Worm (Caenorhabditis elegans): ENCODE measurements around the gene pho-13.
A peak's percentile ranks its signal among the peaks of the same experiment; 100 is the strongest.

The pho-13 gene

DNA sequence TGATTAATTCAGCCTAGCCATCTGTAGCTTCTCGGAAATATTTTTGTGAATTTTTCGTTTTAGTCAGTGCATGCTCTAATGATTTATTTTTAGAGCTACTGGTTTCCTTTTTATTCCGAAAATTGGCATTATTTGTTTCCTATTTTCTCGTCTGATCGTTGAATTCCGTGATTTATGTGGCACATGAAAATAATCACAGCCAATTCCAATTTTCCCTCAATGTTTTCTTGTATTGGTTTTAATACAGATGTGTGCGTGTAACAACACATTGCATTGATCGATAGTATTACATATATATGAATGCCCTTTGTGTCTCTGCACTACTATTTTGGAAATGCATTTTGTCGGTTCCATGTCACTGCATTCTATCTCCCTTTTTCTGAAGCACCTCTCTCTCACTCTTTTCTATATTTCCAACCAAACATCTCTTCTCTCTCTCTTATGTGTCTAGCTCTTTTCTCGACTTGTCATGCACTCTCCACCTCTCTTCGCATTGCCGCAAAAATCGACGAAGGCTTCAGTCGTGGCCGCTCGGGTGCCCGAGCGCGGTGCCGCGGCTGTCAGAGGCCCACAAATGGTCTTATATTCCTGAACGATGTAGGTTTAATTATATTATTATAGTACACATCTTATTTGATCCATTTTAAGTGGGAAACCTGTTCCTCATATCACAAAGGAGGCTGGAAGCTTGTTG lies 22.4 kb downstream of the pho-13 start:
- TF ChIP-seq lin-39 (tag; optimal IDR thresholded peaks at IDR 0.05) (peak; percentile 67), nfya-1 (tag; optimal IDR thresholded peaks at IDR 0.05; ENCODE audit: insufficient read depth) (peak; percentile 81), eor-1 (tag; optimal IDR thresholded peaks at IDR 0.05) (no peak), fkh-2 (tag; optimal IDR thresholded peaks at IDR 0.05) (no peak), nhr-28 (tag; optimal IDR thresholded peaks at IDR 0.05) (no peak), hmg-11 (tag; optimal IDR thresholded peaks at IDR 0.05) (peak; percentile 57), pha-4 (tag; optimal IDR thresholded peaks at IDR 0.05) (peak; percentile 38), elt-3 (tag; optimal IDR thresholded peaks at IDR 0.05) (no peak), ceh-16 (tag; optimal IDR thresholded peaks at IDR 0.05) (no peak), pqm-1 (tag; optimal IDR thresholded peaks at IDR 0.05) (peak; percentile 32), ceh-28 (tag; optimal IDR thresholded peaks at IDR 0.05) (peak; percentile 9), nhr-43 (tag; optimal IDR thresholded peaks at IDR 0.05; ENCODE audit: poor library complexity, severe bottlenecking) (peak; percentile 13), elt-2 (tag; optimal IDR thresholded peaks at IDR 0.05) (peak; percentile 29), nhr-25 (tag; optimal IDR thresholded peaks at IDR 0.05) (no peak), ama-1 (optimal IDR thresholded peaks at IDR 0.05) (peak; percentile 94)

DNA sequence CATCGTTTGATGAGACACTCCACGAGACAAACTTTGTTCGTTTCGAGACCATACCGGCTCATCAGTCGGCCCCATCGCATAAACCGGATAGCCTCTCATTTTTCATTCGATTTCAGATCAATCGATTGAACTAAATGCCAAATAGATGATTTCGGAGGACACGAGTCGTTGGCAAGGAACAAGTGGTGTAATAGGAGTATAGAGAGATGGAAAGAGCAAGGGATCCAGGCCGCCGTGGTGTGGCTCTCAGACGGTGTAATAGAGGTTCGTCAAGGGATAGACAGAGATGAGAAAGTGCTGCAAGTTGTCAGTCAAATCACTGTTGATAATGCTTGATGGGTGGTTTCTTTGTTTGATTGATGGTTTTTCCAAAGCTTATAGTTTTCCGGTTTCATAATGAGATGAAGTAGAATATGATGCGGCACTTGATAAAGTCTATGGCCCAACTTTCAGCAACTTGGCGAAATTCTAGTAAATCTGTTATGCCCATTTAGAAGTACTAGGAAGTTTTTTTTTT lies 23.3 kb downstream of the pho-13 start, which contains the start of gene sgn-1:
TSS of gene sgn-1 (minus strand) at position 220 of the 517 bp plus-strand sequence.
- no peak for TF ChIP-seq nhr-77 (tag; optimal IDR thresholded peaks at IDR 0.05)

DNA sequence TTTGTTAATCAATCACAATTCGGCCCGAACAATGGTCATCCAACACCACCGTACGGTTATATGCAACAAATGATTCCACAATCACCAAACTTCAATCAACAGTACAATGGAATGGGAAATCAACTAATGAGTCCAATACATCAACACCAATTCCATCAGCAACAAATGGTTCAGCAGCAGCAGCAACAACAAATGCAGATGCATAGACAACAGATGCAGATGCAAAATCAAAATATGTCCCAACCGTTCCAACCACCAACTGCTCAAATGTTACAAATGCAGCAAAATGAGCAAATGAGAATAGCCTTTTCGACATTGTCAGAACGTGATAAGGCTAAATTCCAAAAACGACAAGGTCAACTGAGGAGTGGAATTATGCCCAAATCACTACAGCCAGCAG lies 30.3 kb downstream of the pho-13 start:
- no peak for TF ChIP-seq unc-62 (GFP tag; optimal IDR thresholded peaks at IDR 0.05)
- no peak for TF ChIP-seq nhr-43 (tag; optimal IDR thresholded peaks at IDR 0.05; ENCODE audit: poor library complexity, severe bottlenecking)
- no peak for TF ChIP-seq ama-1 (optimal IDR thresholded peaks at IDR 0.05)
- no peak for TF ChIP-seq nhr-23 (tag; optimal IDR thresholded peaks at IDR 0.05)
- no peak for TF ChIP-seq fos-1 (tag; optimal IDR thresholded peaks at IDR 0.05)
- no peak for TF ChIP-seq elt-1 (tag; optimal IDR thresholded peaks at IDR 0.05)
- TF ChIP-seq snpc-4 (tag; optimal IDR thresholded peaks at IDR 0.05): no peak
- TF ChIP-seq nhr-77 (tag; optimal IDR thresholded peaks at IDR 0.05): no peak
- TF ChIP-seq unc-39 (tag; optimal IDR thresholded peaks at IDR 0.05): no peak
- no peak for TF ChIP-seq nhr-11 (tag; optimal IDR thresholded peaks at IDR 0.05)
- TF ChIP-seq lsy-12 (tag; optimal IDR thresholded peaks at IDR 0.05): no peak
- no peak for TF ChIP-seq skn-1 (tag; optimal IDR thresholded peaks at IDR 0.05)
- no peak for TF ChIP-seq elt-3 (tag; optimal IDR thresholded peaks at IDR 0.05)
- no peak for TF ChIP-seq eor-1 (tag; optimal IDR thresholded peaks at IDR 0.05)
- no peak for TF ChIP-seq sea-2 (GFP tag; optimal IDR thresholded peaks at IDR 0.05)
- TF ChIP-seq mml-1 (tag; optimal IDR thresholded peaks at IDR 0.05): no peak

DNA sequence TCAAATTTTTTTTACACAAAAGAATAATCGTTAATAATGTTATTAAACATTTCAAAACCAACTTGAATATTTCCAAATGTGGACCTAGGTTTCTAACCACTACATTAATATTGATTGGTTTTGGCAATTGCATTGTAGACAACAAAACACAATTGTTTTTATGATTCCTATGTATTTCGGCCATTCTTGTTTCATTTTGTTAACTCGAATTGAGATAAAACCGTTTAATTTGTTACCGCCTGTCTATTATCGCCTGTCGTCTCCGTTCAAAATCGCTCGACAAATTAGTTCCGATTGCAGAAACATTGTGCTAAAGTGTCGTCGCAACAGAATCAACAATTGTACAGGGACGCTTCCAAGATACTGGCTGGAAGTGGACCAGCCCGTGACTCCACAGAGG lies 36.1 kb downstream of the pho-13 start, which contains the start of gene let-19:
TSS of gene let-19 (plus strand) at position 301 of the 400 bp plus-strand sequence.
- TF ChIP-seq daf-12 (tag; optimal IDR thresholded peaks at IDR 0.05) (no peak), skn-1 (tag; optimal IDR thresholded peaks at IDR 0.05) (no peak)

ce11 chrII:8769375-8769774 lies 37.4 kb downstream of the pho-13 start:
- TF ChIP-seq nhr-67 (tag; optimal IDR thresholded peaks at IDR 0.05): no peak
- TF ChIP-seq pqm-1 (tag; optimal IDR thresholded peaks at IDR 0.05): peak; percentile 18
- peak; percentile 44 for TF ChIP-seq pha-4 (tag; optimal IDR thresholded peaks at IDR 0.05)
- TF ChIP-seq hmg-11 (tag; optimal IDR thresholded peaks at IDR 0.05): peak; percentile 57
- peak; percentile 26 for TF ChIP-seq nfya-1 (tag; optimal IDR thresholded peaks at IDR 0.05; ENCODE audit: insufficient read depth)
- TF ChIP-seq lsy-12 (tag; optimal IDR thresholded peaks at IDR 0.05): no peak
- no peak for TF ChIP-seq tbx-2 (tag; optimal IDR thresholded peaks at IDR 0.05)
- TF ChIP-seq ZK546.5 (tag; optimal IDR thresholded peaks at IDR 0.05): no peak
- TF ChIP-seq elt-2 (tag; optimal IDR thresholded peaks at IDR 0.05): peak; percentile 5

- no peak for TF ChIP-seq fkh-10 (GFP tag; optimal IDR thresholded peaks at IDR 0.05)
- TF ChIP-seq eor-1 (tag; optimal IDR thresholded peaks at IDR 0.05): no peak
- no peak for TF ChIP-seq ztf-11 (tag; optimal IDR thresholded peaks at IDR 0.05)
- TF ChIP-seq snpc-4 (tag; optimal IDR thresholded peaks at IDR 0.05): no peak
- no peak for TF ChIP-seq ceh-82 (tag; optimal IDR thresholded peaks at IDR 0.05)
- TF ChIP-seq unc-62 (GFP tag; optimal IDR thresholded peaks at IDR 0.05): no peak
- no peak for TF ChIP-seq ama-1 (optimal IDR thresholded peaks at IDR 0.05)
Measured at ce11 chrII:8766897-8767296, 39.9 kb downstream of the pho-13 start, which contains the start of gene pah-1. pah-1 (minus strand) TSS chrII:8766997.
